Worm (Caenorhabditis elegans) whole organism, L1 larva: Measurements from ENCODE around the gene dsc-1.
A peak's percentile ranks its signal among the peaks of the same experiment; 100 is the strongest.

Source experiments
- C04F5.9 ChIP-seq: sonication (generic microtip); optimal IDR thresholded peaks from 2 replicates; lab custom pipeline; 2016; ENCODE audit warnings: missing genetic modification characterization, missing compliant biosample characterization
- C16A3.4 ChIP-seq: fragments of 150-350 bp; optimal IDR thresholded peaks from 2 replicates; lab custom pipeline; 2014; ENCODE audit warnings: missing biosample characterization, missing genetic modification characterization
- F16B12.6 ChIP-seq: fragments of 150-350 bp; optimal IDR thresholded peaks from 2 replicates; lab custom pipeline; 2014; ENCODE audit warnings: missing biosample characterization, missing genetic modification characterization
- Y116A8C.19 ChIP-seq: sonication (generic microtip); optimal IDR thresholded peaks from 2 replicates; lab custom pipeline; 2016; ENCODE audit warnings: missing compliant biosample characterization, missing genetic modification characterization, borderline replicate concordance
- ceh-82 ChIP-seq, 3 experiments: fragments of 150-350 bp in 1 of 3; sonication (generic microtip) in 2 of 3; optimal IDR thresholded peaks; 2 replicates each; lab custom pipeline; 2014 to 2017; ENCODE audit warnings: missing biosample characterization in 3 of 3, missing genetic modification characterization in 3 of 3
- ceh-90 ChIP-seq: sonication (generic microtip); optimal IDR thresholded peaks from 2 replicates; lab custom pipeline; 2016; ENCODE audit warnings: missing genetic modification characterization, missing compliant biosample characterization
- dpl-1 ChIP-seq, 3 experiments: fragments of 150-350 bp in 2 of 3; sonication (generic microtip) in 1 of 3; optimal IDR thresholded peaks; 2 replicates each; lab custom pipeline; 2014 to 2017; ENCODE audit warnings: missing biosample characterization in 3 of 3, missing genetic modification characterization in 3 of 3, missing genetic modification reagents in 3 of 3
- dsc-1 ChIP-seq: sonication (generic microtip); optimal IDR thresholded peaks from 2 replicates; lab custom pipeline; 2016; ENCODE audit warnings: mild to moderate bottlenecking, missing genetic modification characterization, missing compliant biosample characterization
- egl-27 ChIP-seq, 2 experiments: fragments of 150-350 bp in 1 of 2; sonication (generic microtip); optimal IDR thresholded peaks; 3 replicates each; lab custom pipeline; 2017 to 2018; ENCODE audit warnings: missing biosample characterization in 2 of 2, missing genetic modification characterization in 2 of 2, missing genetic modification reagents in 2 of 2
- elt-3 ChIP-seq, 6 experiments: fragments of 150-350 bp in 1 of 6; sonication (generic microtip); optimal IDR thresholded peaks; 2 replicates each; lab custom pipeline; 2017 to 2018; ENCODE audit warnings: missing biosample characterization in 6 of 6, missing genetic modification characterization in 6 of 6, inconsistent platforms in 1 of 6
- fkh-10 ChIP-seq: sonication (generic microtip); optimal IDR thresholded peaks from 2 replicates; lab custom pipeline; 2017; ENCODE audit warnings: missing biosample characterization, missing genetic modification reagents, missing genetic modification characterization
- fos-1 ChIP-seq: fragments of 150-350 bp; optimal IDR thresholded peaks from 2 replicates; lab custom pipeline; 2014; ENCODE audit warnings: missing biosample characterization, missing genetic modification characterization
- isw-1 ChIP-seq: fragments of 200-800 bp; sonication (Bioruptor generic); IDR thresholded peaks from 2 replicates; pipeline ENCODE4 v1.3.6; 2022; ENCODE audit warnings: missing genetic modification characterization, missing compliant biosample characterization
- lin-14 ChIP-seq: fragments of 200-800 bp; sonication (Bioruptor generic); optimal IDR thresholded peaks from 2 replicates; lab custom pipeline; 2018; ENCODE audit warnings: mild to moderate bottlenecking, missing genetic modification characterization, moderate library complexity, missing compliant biosample characterization
- lin-15B ChIP-seq: fragments of 150-350 bp; sonication (generic microtip); optimal IDR thresholded peaks from 3 replicates; lab custom pipeline; 2014; ENCODE audit warnings: missing biosample characterization, missing genetic modification characterization
- lin-39 ChIP-seq: fragments of 150-350 bp; optimal IDR thresholded peaks from 2 replicates; lab custom pipeline; 2014; ENCODE audit warnings: missing biosample characterization, missing genetic modification reagents, missing genetic modification characterization
- lsy-2 ChIP-seq, 2 experiments: fragments of 150-350 bp; optimal IDR thresholded peaks; 2 replicates each; lab custom pipeline; 2014; ENCODE audit warnings: missing biosample characterization in 2 of 2, missing genetic modification characterization in 2 of 2
- mdl-1 ChIP-seq, 2 experiments: fragments of 150-350 bp; optimal IDR thresholded peaks; 2 replicates each; lab custom pipeline; 2014 to 2017; ENCODE audit warnings: missing biosample characterization in 2 of 2, missing genetic modification characterization in 2 of 2, inconsistent platforms in 1 of 2
- mep-1 ChIP-seq: fragments of 150-350 bp; optimal IDR thresholded peaks from 2 replicates; lab custom pipeline; 2014; ENCODE audit warnings: missing biosample characterization, missing genetic modification characterization
- nhr-71 ChIP-seq: sonication (generic microtip); optimal IDR thresholded peaks from 2 replicates; lab custom pipeline; 2016; ENCODE audit warnings: mild to moderate bottlenecking, missing genetic modification characterization, moderate library complexity, missing compliant biosample characterization
- nhr-76 ChIP-seq: sonication (generic microtip); optimal IDR thresholded peaks from 2 replicates; lab custom pipeline; 2017; ENCODE audit warnings: missing biosample characterization, missing genetic modification characterization
- nhr-84 ChIP-seq: sonication (generic microtip); optimal IDR thresholded peaks from 2 replicates; lab custom pipeline; 2017; ENCODE audit warnings: missing biosample characterization, missing genetic modification characterization
- rnt-1 ChIP-seq: sonication (generic microtip); optimal IDR thresholded peaks from 2 replicates; lab custom pipeline; 2016; ENCODE audit warnings: mild to moderate bottlenecking, missing genetic modification characterization, moderate library complexity, missing compliant biosample characterization
- snpc-4 ChIP-seq: fragments of 150-350 bp; optimal IDR thresholded peaks from 2 replicates; lab custom pipeline; 2014; ENCODE audit warnings: missing biosample characterization, missing genetic modification characterization
- snu-23 ChIP-seq: sonication (generic microtip); optimal IDR thresholded peaks from 2 replicates; lab custom pipeline; 2016; ENCODE audit warnings: missing genetic modification characterization, missing compliant biosample characterization
- sup-37 ChIP-seq: fragments of 200-800 bp; sonication (Bioruptor generic); optimal IDR thresholded peaks from 2 replicates; lab custom pipeline; 2018; ENCODE audit warnings: mild to moderate bottlenecking, missing genetic modification characterization, missing compliant biosample characterization
- unc-130 ChIP-seq: fragments of 150-350 bp; optimal IDR thresholded peaks from 2 replicates; lab custom pipeline; 2017; ENCODE audit warnings: missing biosample characterization, missing genetic modification characterization, inconsistent platforms
- unc-62 ChIP-seq: fragments of 150-350 bp; optimal IDR thresholded peaks from 2 replicates; lab custom pipeline; 2014; ENCODE audit warnings: missing biosample characterization, missing genetic modification reagents, missing genetic modification characterization
- ztf-4 ChIP-seq: fragments of 150-350 bp; optimal IDR thresholded peaks from 2 replicates; lab custom pipeline; 2014; ENCODE audit warnings: missing biosample characterization, missing genetic modification characterization

dsc-1 gene

ce11 chrX:15027566-15027965 is 7.1 kb downstream of the dsc-1 start:
- TF ChIP-seq mep-1 (tag; lab: Kevin White, UChicago): no peak
- TF ChIP-seq lsy-2 (tag; optimal IDR thresholded peaks at IDR 0.05; lab: Kevin White, UChicago): no peak
- peak; percentile 31 for TF ChIP-seq lin-14 (GFP tag; lab: Kevin White, UChicago)
- TF ChIP-seq, all 84 proteins: peak for 1

- TF ChIP-seq nhr-76 (tag; lab: Kevin White, UChicago) (no peak), F16B12.6 (no peak), C16A3.4 (tag; lab: Kevin White, UChicago) (no peak), ztf-4 (tag; lab: Kevin White, UChicago) (no peak), dpl-1 (GFP tag; optimal IDR thresholded peaks at IDR 0.05; lab: Kevin White, UChicago) (no peak), ceh-90 (tag; lab: Kevin White, UChicago) (no peak)
- TF ChIP-seq, all 84 proteins: peak for 0
These were observed 8.6 kb downstream of the dsc-1 start, which contains the start of gene seb-3 for ce11 chrX:15026008-15026407. seb-3 (plus strand) TSS chrX:15026308.

- peak; percentile 54 for TF ChIP-seq fkh-10 (GFP tag; lab: Kevin White, UChicago)
- TF ChIP-seq Y116A8C.19 (tag; lab: Kevin White, UChicago): no peak
- TF ChIP-seq lin-14 (GFP tag; lab: Kevin White, UChicago): peak; percentile 47
- TF ChIP-seq fos-1 (tag; lab: Kevin White, UChicago): no peak
These were observed 18.5 kb downstream of the dsc-1 start for ce11 chrX:15016102-15016501.

- no peak for TF ChIP-seq unc-62
- peak; percentile 52 for TF ChIP-seq nhr-71 (tag; lab: Kevin White, UChicago)
- no peak for TF ChIP-seq lin-15B (tag; lab: Kevin White, UChicago)
- TF ChIP-seq isw-1: no peak
- no peak for TF ChIP-seq egl-27 (tag; optimal IDR thresholded peaks at IDR 0.05; lab: Kevin White, UChicago)
- TF ChIP-seq mdl-1 (tag; optimal IDR thresholded peaks at IDR 0.05; lab: Kevin White, UChicago): no peak
- TF ChIP-seq lin-14 (GFP tag; lab: Kevin White, UChicago): peak; percentile 68
- peak in 1 of 2 experiments; percentile 17 for TF ChIP-seq lsy-2 (tag; optimal IDR thresholded peaks at IDR 0.05; lab: Kevin White, UChicago)
- peak; percentile 9 for TF ChIP-seq snu-23
- TF ChIP-seq rnt-1 (tag; lab: Kevin White, UChicago): peak; percentile 63
- TF ChIP-seq unc-130 (tag; lab: Kevin White, UChicago): peak; percentile 37
These were observed 20.6 kb downstream of the dsc-1 start for ce11 chrX:15013941-15014453.

ce11 chrX:15011526-15012274 is 22.9 kb downstream of the dsc-1 start:
- no peak for TF ChIP-seq ceh-82 (tag; optimal IDR thresholded peaks at IDR 0.05; lab: Kevin White, UChicago)
- no peak for TF ChIP-seq nhr-84 (tag; lab: Kevin White, UChicago)
- peak; percentile 86 for TF ChIP-seq fkh-10 (GFP tag; lab: Kevin White, UChicago)
- peak; percentile 41 for TF ChIP-seq lin-14 (GFP tag; lab: Kevin White, UChicago)
- no peak for TF ChIP-seq sup-37
- no peak for TF ChIP-seq dsc-1
- TF ChIP-seq elt-3 (tag; optimal IDR thresholded peaks at IDR 0.05; lab: Kevin White, UChicago): no peak
- TF ChIP-seq C04F5.9 (tag; lab: Kevin White, UChicago): no peak

- TF ChIP-seq snpc-4 (tag; lab: Kevin White, UChicago) (peak; percentile 26), lin-39 (tag; lab: Kevin White, UChicago) (no peak)
These were observed 23.7 kb downstream of the dsc-1 start for ce11 chrX:15010941-15011340.
